Fruit fly (Drosophila melanogaster) whole organism, pupa: ENCODE measurements around the gene ENGase.

Source experiments
- CG10348 ChIP-seq: fragments of 200-800 bp; sonication (Bioruptor generic); IDR thresholded peaks from 2 replicates; pipeline ENCODE4 v1.3.6; 2022; ENCODE audit warnings: missing biosample characterization, missing genetic modification characterization
- CG12605 ChIP-seq: fragments of 200-800 bp; sonication (Bioruptor generic); IDR thresholded peaks from 2 replicates; pipeline ENCODE4 v1.3.6; 2022; ENCODE audit warnings: missing biosample characterization, missing genetic modification characterization
- CG13204 ChIP-seq: fragments of 200-800 bp; sonication (Bioruptor generic); optimal IDR thresholded peaks from 2 replicates; lab custom pipeline; 2018; ENCODE audit warnings: missing biosample characterization, mild to moderate bottlenecking, missing genetic modification characterization, moderate library complexity
- CG14655 ChIP-seq: fragments of 200-800 bp; sonication (Bioruptor generic); optimal IDR thresholded peaks from 3 replicates; lab custom pipeline; 2017; ENCODE audit warnings: mild to moderate bottlenecking, missing biosample characterization, missing genetic modification reagents, missing genetic modification characterization
- CG15710 ChIP-seq: fragments of 200-800 bp; sonication (Bioruptor generic); optimal IDR thresholded peaks from 2 replicates; lab custom pipeline; 2018; ENCODE audit warnings: missing biosample characterization, mild to moderate bottlenecking, missing genetic modification characterization, moderate library complexity
- CG17806 ChIP-seq: fragments of 200-800 bp; sonication (Bioruptor generic); optimal IDR thresholded peaks from 2 replicates; lab custom pipeline; 2018; ENCODE audit warnings: missing biosample characterization, mild to moderate bottlenecking, missing genetic modification characterization, moderate library complexity
- CG32121 ChIP-seq: fragments of 200-800 bp; sonication (Bioruptor generic); IDR thresholded peaks from 2 replicates; pipeline ENCODE4 v1.3.6; 2022; ENCODE audit warnings: missing biosample characterization, missing genetic modification characterization
- CG34367 ChIP-seq: fragments of 200-800 bp; sonication (Bioruptor generic); optimal IDR thresholded peaks from 2 replicates; lab custom pipeline; 2018; ENCODE audit warnings: missing biosample characterization, mild to moderate bottlenecking, missing genetic modification characterization
- CG4496 ChIP-seq: fragments of 200-800 bp; sonication (Bioruptor generic); IDR thresholded peaks from 3 replicates; pipeline ENCODE4 v1.3.6; 2022; ENCODE audit warnings: missing biosample characterization, missing genetic modification characterization
- CG8159 ChIP-seq: fragments of 200-800 bp; sonication (Bioruptor generic); optimal IDR thresholded peaks from 3 replicates; lab custom pipeline; 2018; ENCODE audit warnings: missing biosample characterization, mild to moderate bottlenecking, missing genetic modification characterization, moderate library complexity
- CG8301 ChIP-seq: fragments of 200-800 bp; sonication (Bioruptor generic); optimal IDR thresholded peaks from 2 replicates; lab custom pipeline; 2018; ENCODE audit warnings: missing biosample characterization, mild to moderate bottlenecking, missing genetic modification characterization
- CG9948 ChIP-seq: fragments of 200-800 bp; sonication (Bioruptor generic); optimal IDR thresholded peaks from 2 replicates; lab custom pipeline; 2018; ENCODE audit warnings: missing biosample characterization, mild to moderate bottlenecking, missing genetic modification characterization, moderate library complexity
- D1 ChIP-seq: fragments of 200-800 bp; sonication (Bioruptor generic); optimal IDR thresholded peaks from 2 replicates; lab custom pipeline; 2018; ENCODE audit warnings: missing biosample characterization, mild to moderate bottlenecking, missing genetic modification characterization, moderate library complexity
- EcR ChIP-seq: fragments of 200-800 bp; sonication (Bioruptor generic); optimal IDR thresholded peaks from 3 replicates; lab custom pipeline; 2019; ENCODE audit warnings: missing biosample characterization, missing genetic modification characterization, mild to moderate bottlenecking, moderate library complexity, missing genetic modification reagents
- Ets98B ChIP-seq: fragments of 200-800 bp; sonication (Bioruptor generic); IDR thresholded peaks from 2 replicates; pipeline ENCODE4 v1.3.6; 2022; ENCODE audit warnings: missing biosample characterization, missing genetic modification characterization
- Pif1A ChIP-seq: fragments of 200-800 bp; sonication (Bioruptor generic); optimal IDR thresholded peaks from 3 replicates; lab custom pipeline; 2016; ENCODE audit warnings: missing biosample characterization, missing genetic modification characterization
- Pif1B ChIP-seq: fragments of 200-800 bp; sonication (Bioruptor generic); optimal IDR thresholded peaks from 3 replicates; lab custom pipeline; 2016; ENCODE audit warnings: missing biosample characterization, missing genetic modification characterization
- Snoo ChIP-seq: fragments of 200-800 bp; sonication (Bioruptor generic); optimal IDR thresholded peaks from 3 replicates; lab custom pipeline; 2017; ENCODE audit warnings: missing biosample characterization, mild to moderate bottlenecking, missing genetic modification characterization, inconsistent platforms
- fd96Ca ChIP-seq: fragments of 200-800 bp; sonication (Bioruptor generic); IDR thresholded peaks from 3 replicates; pipeline ENCODE4 v1.3.6; 2022; ENCODE audit warnings: missing biosample characterization, missing genetic modification characterization
- gl ChIP-seq: fragments of 200-800 bp; sonication (Bioruptor generic); optimal IDR thresholded peaks from 2 replicates; lab custom pipeline; 2018; ENCODE audit warnings: missing biosample characterization, mild to moderate bottlenecking, missing genetic modification characterization
- rn ChIP-seq: fragments of 200-800 bp; sonication (Bioruptor generic); IDR thresholded peaks from 2 replicates; pipeline ENCODE4 v1.3.6; 2022; ENCODE audit warnings: missing biosample characterization, missing genetic modification characterization

The ENGase gene

DNA sequence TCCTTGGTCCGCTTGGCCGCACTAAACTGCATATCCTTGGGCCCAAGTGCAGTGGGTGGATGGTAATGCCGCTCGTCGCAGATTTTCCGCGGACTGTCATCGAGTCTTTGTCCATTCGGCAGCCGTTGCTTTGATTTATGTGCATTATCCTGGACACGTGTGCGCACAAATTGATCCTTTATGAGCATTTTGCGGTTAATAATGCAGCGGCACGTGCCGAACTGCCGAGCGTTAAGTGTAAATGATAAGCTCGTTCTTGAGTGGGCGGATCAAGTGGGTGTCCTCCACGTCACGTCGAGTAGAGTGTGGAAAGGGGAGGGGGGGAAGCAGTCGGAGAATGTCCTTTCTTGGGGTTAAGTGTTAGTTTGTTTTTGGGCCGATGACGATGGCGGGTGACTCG lies 15.7 kb upstream of the ENGase start:
- TF ChIP-seq CG9948 (tag; lab: Kevin White, UChicago) (no peak), fd96Ca (no peak), CG14655 (GFP tag; lab: Kevin White, UChicago) (no peak), Pif1B (GFP tag; lab: Kevin White, UChicago) (no peak), D1 (tag; lab: Kevin White, UChicago) (no peak), CG8159 (tag; lab: Kevin White, UChicago) (no peak), CG13204 (GFP tag; lab: Kevin White, UChicago) (no peak), CG15710 (tag; lab: Kevin White, UChicago) (no peak), CG34367 (no peak), rn (GFP tag; lab: Robert Waterston, UW) (no peak), CG4496 (GFP tag; lab: Robert Waterston, UW) (no peak), CG17806 (tag; lab: Kevin White, UChicago) (no peak), EcR (GFP tag; lab: Kevin White, UChicago) (no peak), Pif1A (GFP tag; lab: Kevin White, UChicago) (no peak)

DNA sequence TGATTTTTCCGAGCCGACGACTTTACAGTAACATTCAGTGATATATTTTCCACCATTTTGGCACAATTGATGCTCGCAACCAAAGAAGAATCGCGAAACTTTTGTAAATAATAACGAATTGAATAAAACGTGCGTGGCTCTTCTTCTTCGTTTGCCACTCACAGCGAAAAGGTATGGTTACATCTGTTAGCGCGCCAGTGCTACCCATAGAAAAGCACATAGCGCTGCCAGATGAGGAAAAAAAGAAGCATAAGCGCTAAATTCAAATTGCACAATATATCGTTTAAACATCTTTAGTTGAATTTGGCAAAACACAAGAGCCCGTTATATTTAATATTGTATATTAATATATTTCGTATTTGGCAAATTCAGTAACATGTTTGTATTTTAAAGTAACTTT lies 1.4 kb upstream of the ENGase start, which contains the start of gene CG8611:
Gene CG8611, minus strand, starts transcription at position 159 of the 400 bp plus-strand sequence.
- no peak for TF ChIP-seq rn (GFP tag; lab: Robert Waterston, UW)
- TF ChIP-seq CG13204 (GFP tag; lab: Kevin White, UChicago), result no peak
- TF ChIP-seq CG8159 (tag; lab: Kevin White, UChicago), result no peak
- no peak for TF ChIP-seq CG17806 (tag; lab: Kevin White, UChicago)
- TF ChIP-seq CG9948 (tag; lab: Kevin White, UChicago), result no peak

- TF ChIP-seq CG8159 (tag; lab: Kevin White, UChicago), result peak; percentile 23
- TF ChIP-seq CG32121 (GFP tag; lab: Robert Waterston, UW), result 0 out of 2 replicates have a peak, but pooled peaks have one; percentile 19
- peak; percentile 38; the same call in 1 of the 3 replicates for TF ChIP-seq fd96Ca
- TF ChIP-seq EcR (GFP tag; lab: Kevin White, UChicago), result no peak
- TF ChIP-seq Pif1A (GFP tag; lab: Kevin White, UChicago), result peak; percentile 7
- TF ChIP-seq Ets98B (GFP tag; lab: Robert Waterston, UW), result no peak
- no peak for TF ChIP-seq Snoo (tag; lab: Kevin White, UChicago)
- no peak for TF ChIP-seq rn (GFP tag; lab: Robert Waterston, UW)
- TF ChIP-seq CG4496 (GFP tag; lab: Robert Waterston, UW), result peak; percentile 61; the same call in 2 of the 3 replicates
- TF ChIP-seq, all 21 proteins: peak for 5
Observed at dm6 chrX:17424383-17424782, 992 bp downstream of the ENGase start.

dm6 chrX:17443880-17444279 lies 20.5 kb downstream of the ENGase start, which contains the start of the genes CG12994 and CG46464:
TSS of gene CG12994 (minus strand) at chrX:17443994.
TSS of gene CG46464 (minus strand) at chrX:17443994.
- TF ChIP-seq Snoo (tag; lab: Kevin White, UChicago) (no peak), rn (GFP tag; lab: Robert Waterston, UW) (no peak), D1 (tag; lab: Kevin White, UChicago) (no peak), EcR (GFP tag; lab: Kevin White, UChicago) (no peak), CG10348 (GFP tag; lab: Robert Waterston, UW) (no peak)

DNA sequence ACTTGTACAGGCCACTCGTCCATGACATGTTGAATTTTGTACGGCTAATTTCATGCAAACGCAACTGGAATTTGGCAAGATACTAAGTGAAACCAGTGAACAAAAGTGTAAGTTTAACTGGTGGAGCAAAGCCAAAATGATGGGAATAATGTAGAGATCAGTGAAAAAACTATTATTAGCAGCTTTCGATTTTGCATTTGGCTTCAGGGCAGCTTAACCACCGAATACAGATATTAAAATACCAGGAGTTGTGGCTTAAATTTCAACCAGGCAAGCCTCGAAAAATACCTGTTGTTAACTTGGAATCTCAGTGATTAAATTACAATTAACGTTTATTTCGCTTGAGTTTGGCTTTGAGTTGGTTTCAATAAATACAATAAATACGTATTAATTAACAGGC lies 25.3 kb downstream of the ENGase start, which contains the start of gene p-cup:
Gene p-cup, minus strand, starts transcription at position 101 of the 400 bp plus-strand sequence.
- TF ChIP-seq CG12605 (GFP tag; lab: Robert Waterston, UW) (no peak), CG17806 (tag; lab: Kevin White, UChicago) (no peak), CG4496 (GFP tag; lab: Robert Waterston, UW) (no peak), rn (GFP tag; lab: Robert Waterston, UW) (no peak), CG32121 (GFP tag; lab: Robert Waterston, UW) (no peak), CG14655 (GFP tag; lab: Kevin White, UChicago) (no peak), CG34367 (no peak), gl (tag; lab: Kevin White, UChicago) (no peak), CG8301 (no peak), fd96Ca (no peak), D1 (tag; lab: Kevin White, UChicago) (no peak), CG13204 (GFP tag; lab: Kevin White, UChicago) (no peak), CG9948 (tag; lab: Kevin White, UChicago) (no peak), Ets98B (GFP tag; lab: Robert Waterston, UW) (no peak), CG10348 (GFP tag; lab: Robert Waterston, UW) (no peak), EcR (GFP tag; lab: Kevin White, UChicago) (no peak), Snoo (tag; lab: Kevin White, UChicago) (no peak), CG15710 (tag; lab: Kevin White, UChicago) (no peak), CG8159 (tag; lab: Kevin White, UChicago) (no peak), Pif1A (GFP tag; lab: Kevin White, UChicago) (no peak)

dm6 chrX:17452443-17452842 lies 29.1 kb downstream of the ENGase start, which contains the start of gene CG8568:
TSS of gene CG8568 (minus strand) at chrX:17452543.
- TF ChIP-seq Ets98B (GFP tag; lab: Robert Waterston, UW), result peak; percentile 24; the same call in 1 of the 2 replicates
- TF ChIP-seq D1 (tag; lab: Kevin White, UChicago), result no peak
